Worm (Caenorhabditis elegans) whole organism, young adult: ENCODE data around the gene C50F4.9.
A peak's percentile ranks its signal among the peaks of the same experiment; 100 is the strongest.

Experiments
- B0336.3 ChIP-seq: fragments of 200-800 bp; sonication (Bioruptor generic); IDR thresholded peaks from 2 replicates; pipeline ENCODE4 v1.3.6; 2022; ENCODE audit warnings: missing genetic modification characterization, missing compliant biosample characterization
- C06A6.2 ChIP-seq: fragments of 200-800 bp; sonication (Bioruptor generic); conservative IDR thresholded peaks from 2 replicates; pipeline ENCODE4 v1.3.6; 2022; ENCODE audit warnings: missing genetic modification characterization, missing compliant biosample characterization
- F10E7.11 ChIP-seq: sonication (generic microtip); optimal IDR thresholded peaks from 2 replicates; lab custom pipeline; 2017; ENCODE audit warnings: mild to moderate bottlenecking, missing genetic modification characterization, moderate library complexity, missing compliant biosample characterization
- F22D6.2 ChIP-seq: sonication (generic microtip); optimal IDR thresholded peaks from 2 replicates; lab custom pipeline; 2016; ENCODE audit warnings: mild to moderate bottlenecking, missing genetic modification characterization, missing compliant biosample characterization
- F33H1.4 ChIP-seq: fragments of 200-800 bp; sonication (Bioruptor generic); IDR thresholded peaks from 2 replicates; pipeline ENCODE4 v1.3.6; 2022; ENCODE audit warnings: missing genetic modification reagents, missing genetic modification characterization, missing compliant biosample characterization
- F39B2.1 ChIP-seq: fragments of 200-800 bp; sonication (Bioruptor generic); IDR thresholded peaks from 2 replicates; pipeline ENCODE4 v1.3.6; 2022; ENCODE audit warnings: missing genetic modification reagents, missing genetic modification characterization, missing compliant biosample characterization
- F52B5.7 ChIP-seq: sonication (generic microtip); optimal IDR thresholded peaks from 2 replicates; lab custom pipeline; 2016; ENCODE audit warnings: mild to moderate bottlenecking, missing genetic modification characterization, missing compliant biosample characterization
- K12H6.12 ChIP-seq: fragments of 200-800 bp; sonication (Bioruptor generic); optimal IDR thresholded peaks from 2 replicates; lab custom pipeline; 2018; ENCODE audit warnings: mild to moderate bottlenecking, missing genetic modification characterization, missing compliant biosample characterization
- T07F8.4 ChIP-seq: sonication (generic microtip); optimal IDR thresholded peaks from 2 replicates; lab custom pipeline; 2016; ENCODE audit warnings: mild to moderate bottlenecking, missing genetic modification characterization, moderate library complexity, missing compliant biosample characterization
- Y53G8AR.9 ChIP-seq: fragments of 200-800 bp; sonication (Bioruptor generic); conservative IDR thresholded peaks from 2 replicates; pipeline ENCODE4 v1.3.6; 2022; ENCODE audit warnings: missing genetic modification reagents, missing genetic modification characterization, missing compliant biosample characterization
- Y79H2A.3 ChIP-seq: fragments of 200-800 bp; sonication (Bioruptor generic); conservative IDR thresholded peaks from 2 replicates; pipeline ENCODE4 v1.3.6; 2022; ENCODE audit warnings: missing genetic modification reagents, missing genetic modification characterization, missing compliant biosample characterization
- ZK185.1 ChIP-seq: sonication (generic microtip); optimal IDR thresholded peaks from 2 replicates; lab custom pipeline; 2016; ENCODE audit warnings: mild to moderate bottlenecking, missing genetic modification characterization, missing compliant biosample characterization; ENCODE audit not compliant: poor library complexity, severe bottlenecking
- ama-1 ChIP-seq, 3 experiments: fragments of 150-350 bp in 1 of 3; sonication (generic microtip) in 2 of 3; optimal IDR thresholded peaks; 2 replicates each; lab custom pipeline; 2014 to 2018; ENCODE audit warnings: missing biosample characterization in 2 of 3, missing genetic modification characterization in 2 of 3, missing genetic modification reagents in 2 of 3
- aptf-3 ChIP-seq: fragments of 200-800 bp; sonication (Bioruptor generic); IDR thresholded peaks from 2 replicates; pipeline ENCODE4 v1.3.6; 2022; ENCODE audit warnings: missing genetic modification characterization, missing compliant biosample characterization
- attf-5 ChIP-seq: fragments of 200-800 bp; sonication (Bioruptor generic); optimal IDR thresholded peaks from 2 replicates; lab custom pipeline; 2018; ENCODE audit warnings: mild to moderate bottlenecking, missing genetic modification characterization, missing compliant biosample characterization
- ceh-27 ChIP-seq: fragments of 200-800 bp; sonication (Bioruptor generic); optimal IDR thresholded peaks from 2 replicates; lab custom pipeline; 2018; ENCODE audit warnings: mild to moderate bottlenecking, missing genetic modification characterization, moderate library complexity, missing compliant biosample characterization
- ceh-40 ChIP-seq: fragments of 200-800 bp; sonication (Bioruptor generic); IDR thresholded peaks from 2 replicates; pipeline ENCODE4 v1.3.6; 2022; ENCODE audit warnings: missing genetic modification characterization, missing compliant biosample characterization
- ceh-91 ChIP-seq: fragments of 200-800 bp; sonication (Bioruptor generic); IDR thresholded peaks from 2 replicates; pipeline ENCODE4 v1.3.6; 2022; ENCODE audit warnings: missing genetic modification reagents, missing genetic modification characterization, missing compliant biosample characterization
- chd-7 ChIP-seq: sonication (generic microtip); optimal IDR thresholded peaks from 2 replicates; lab custom pipeline; 2016; ENCODE audit warnings: mild to moderate bottlenecking, missing genetic modification characterization, moderate library complexity, missing compliant biosample characterization
- dox-1 ChIP-seq: fragments of 200-800 bp; sonication (Bioruptor generic); IDR thresholded peaks from 2 replicates; pipeline ENCODE4 v1.3.6; 2022; ENCODE audit warnings: missing genetic modification reagents, missing genetic modification characterization, missing compliant biosample characterization
- efl-1 ChIP-seq: fragments of 150-350 bp; optimal IDR thresholded peaks from 2 replicates; lab custom pipeline; 2014; ENCODE audit warnings: missing biosample characterization, missing genetic modification reagents, missing genetic modification characterization
- egl-44 ChIP-seq: fragments of 200-800 bp; sonication (Bioruptor generic); IDR thresholded peaks from 2 replicates; pipeline ENCODE4 v1.3.6; 2022; ENCODE audit warnings: missing genetic modification reagents, missing genetic modification characterization, missing compliant biosample characterization
- egrh-3 ChIP-seq: fragments of 200-800 bp; sonication (Bioruptor generic); IDR thresholded peaks from 2 replicates; pipeline ENCODE4 v1.3.6; 2022; ENCODE audit warnings: missing genetic modification reagents, missing genetic modification characterization, missing compliant biosample characterization
- ekl-4 ChIP-seq: fragments of 200-800 bp; sonication (Bioruptor generic); IDR thresholded peaks from 2 replicates; pipeline ENCODE4 v1.3.6; 2022; ENCODE audit warnings: missing genetic modification reagents, missing genetic modification characterization, missing compliant biosample characterization
- gei-17 ChIP-seq: fragments of 200-800 bp; sonication (Bioruptor generic); optimal IDR thresholded peaks from 2 replicates; lab custom pipeline; 2018; ENCODE audit warnings: mild to moderate bottlenecking, missing genetic modification characterization, missing compliant biosample characterization
- hlh-26 ChIP-seq: fragments of 200-800 bp; sonication (Bioruptor generic); conservative IDR thresholded peaks from 2 replicates; pipeline ENCODE4 v1.3.6; 2022; ENCODE audit warnings: missing genetic modification reagents, missing genetic modification characterization, missing compliant biosample characterization
- hsf-1 ChIP-seq: fragments of 200-800 bp; sonication (Bioruptor generic); IDR thresholded peaks from 2 replicates; pipeline ENCODE4 v1.3.6; 2022; ENCODE audit warnings: missing genetic modification reagents, missing genetic modification characterization, missing compliant biosample characterization
- lag-1 ChIP-seq: fragments of 200-800 bp; sonication (Bioruptor generic); IDR thresholded peaks from 2 replicates; pipeline ENCODE4 v1.3.6; 2022; ENCODE audit warnings: missing genetic modification reagents, missing genetic modification characterization, missing compliant biosample characterization
- let-526 ChIP-seq: fragments of 200-800 bp; sonication (Bioruptor generic); IDR thresholded peaks from 2 replicates; pipeline ENCODE4 v1.3.6; 2022; ENCODE audit warnings: missing genetic modification reagents, missing genetic modification characterization, missing compliant biosample characterization
- lin-26 ChIP-seq: fragments of 200-800 bp; sonication (Bioruptor generic); IDR thresholded peaks from 2 replicates; pipeline ENCODE4 v1.3.6; 2022; ENCODE audit warnings: missing genetic modification reagents, missing genetic modification characterization, missing compliant biosample characterization
- lin-40 ChIP-seq: sonication (generic microtip); optimal IDR thresholded peaks from 2 replicates; lab custom pipeline; 2016; ENCODE audit warnings: missing genetic modification characterization, mild to moderate bottlenecking, missing compliant biosample characterization, missing genotype, missing genetic modification reagents
- mel-28 ChIP-seq: sonication (generic microtip); optimal IDR thresholded peaks from 2 replicates; lab custom pipeline; 2016; ENCODE audit warnings: borderline replicate concordance, mild to moderate bottlenecking, missing genetic modification characterization, missing compliant biosample characterization
- mes-4 ChIP-seq: sonication (generic microtip); optimal IDR thresholded peaks from 2 replicates; lab custom pipeline; 2016; ENCODE audit warnings: missing genotype, missing genetic modification characterization, missing compliant biosample characterization
- nfya-1 ChIP-seq: sonication (generic microtip); optimal IDR thresholded peaks from 2 replicates; lab custom pipeline; 2017; ENCODE audit warnings: antibody characterized with exemption, missing compliant biosample characterization, missing genetic modification characterization, borderline replicate concordance; ENCODE audit not compliant: insufficient read depth
- nhr-80 ChIP-seq: sonication (generic microtip); optimal IDR thresholded peaks from 2 replicates; lab custom pipeline; 2016; ENCODE audit warnings: missing genetic modification characterization, missing compliant biosample characterization
- repo-1 ChIP-seq: sonication (generic microtip); optimal IDR thresholded peaks from 2 replicates; lab custom pipeline; 2017; ENCODE audit warnings: mild to moderate bottlenecking, missing genetic modification characterization, missing compliant biosample characterization
- snpc-1.1 ChIP-seq: sonication (generic microtip); optimal IDR thresholded peaks from 2 replicates; lab custom pipeline; 2017; ENCODE audit warnings: missing genetic modification characterization, mild to moderate bottlenecking, missing compliant biosample characterization, antibody characterized with exemption, moderate library complexity, missing genotype, missing genetic modification reagents; ENCODE audit not compliant: insufficient read depth
- snpc-4 ChIP-seq, 5 experiments: fragments of 150-350 bp in 1 of 5; sonication (generic microtip) in 4 of 5; optimal IDR thresholded peaks; 2 replicates each; lab custom pipeline; 2014 to 2018; ENCODE audit warnings: missing genetic modification characterization in 5 of 5, missing biosample characterization in 3 of 5, antibody characterized with exemption in 2 of 5, mild to moderate bottlenecking in 2 of 5, missing compliant biosample characterization in 2 of 5, missing genotype in 2 of 5, moderate library complexity in 2 of 5, missing genetic modification reagents in 1 of 5
- tbp1 ChIP-seq: fragments of 200-800 bp; sonication (Bioruptor generic); optimal IDR thresholded peaks from 2 replicates; lab custom pipeline; 2018; ENCODE audit warnings: mild to moderate bottlenecking, missing genetic modification characterization, missing compliant biosample characterization
- tbx-9 ChIP-seq: sonication (generic microtip); optimal IDR thresholded peaks from 2 replicates; lab custom pipeline; 2016; ENCODE audit warnings: borderline replicate concordance, missing genetic modification characterization, inconsistent platforms, missing compliant biosample characterization
- tlf-1 ChIP-seq: fragments of 200-800 bp; sonication (Bioruptor generic); optimal IDR thresholded peaks from 2 replicates; lab custom pipeline; 2018; ENCODE audit warnings: mild to moderate bottlenecking, missing genetic modification characterization, missing compliant biosample characterization
- xnd-1 ChIP-seq: sonication (generic microtip); optimal IDR thresholded peaks from 2 replicates; lab custom pipeline; 2016; ENCODE audit warnings: missing genotype, missing genetic modification reagents, missing genetic modification characterization, missing compliant biosample characterization
- zim-3 ChIP-seq: sonication (generic microtip); optimal IDR thresholded peaks from 2 replicates; lab custom pipeline; 2017; ENCODE audit warnings: mild to moderate bottlenecking, missing genetic modification characterization, moderate library complexity, missing compliant biosample characterization

The C50F4.9 gene

ce11 chrV:9546860-9547269 lies 22.9 kb upstream of the C50F4.9 start, which contains the start of gene his-37 (continued):
- TF ChIP-seq repo-1 (tag; lab: Kevin White, UChicago) (peak; percentile 94), snpc-1.1 (tag; lab: Kevin White, UChicago) (no peak), mel-28 (tag; lab: Kevin White, UChicago) (no peak), B0336.3 (GFP tag; lab: Robert Waterston, UW) (peak; percentile 96), mes-4 (tag; lab: Kevin White, UChicago) (no peak), efl-1 (GFP tag; lab: Kevin White, UChicago) (peak; percentile 38), gei-17 (GFP tag; lab: Kevin White, UChicago) (peak; percentile 85), F22D6.2 (peak; percentile 92), attf-5 (GFP tag; lab: Kevin White, UChicago) (peak; percentile 98), tlf-1 (GFP tag; lab: Kevin White, UChicago) (peak; percentile 97)

ce11 chrV:9546042-9546581 lies 22.1 kb upstream of the C50F4.9 start, which contains the start of gene C50F4.6:
Gene C50F4.6, plus strand, starts transcription at chrV:9546092.
- TF ChIP-seq repo-1 (tag; lab: Kevin White, UChicago) (peak; percentile 20), tbx-9 (tag; lab: Kevin White, UChicago) (no peak), ekl-4 (GFP tag; lab: Robert Waterston, UW) (no peak), ceh-91 (GFP tag; lab: Robert Waterston, UW) (no peak), F52B5.7 (tag; lab: Kevin White, UChicago) (no peak), F10E7.11 (tag; lab: Kevin White, UChicago) (no peak), lin-26 (0 out of 2 replicates have a peak, but pooled peaks have one; percentile 21)

ce11 chrV:9545238-9545709 lies 21.3 kb upstream of the C50F4.9 start, which contains the start of the genes his-35 and his-41:
Gene his-35, minus strand, starts transcription at chrV:9545288.
Gene his-41, plus strand, starts transcription at chrV:9545536.
- TF ChIP-seq snpc-4 (GFP tag; optimal IDR thresholded peaks at IDR 0.05; lab: Kevin White, UChicago) (no peak), snpc-4 (tag; optimal IDR thresholded peaks at IDR 0.05; lab: Kevin White, UChicago) (no peak), dox-1 (GFP tag; lab: Robert Waterston, UW) (peak; percentile 61), K12H6.12 (peak; percentile 66), nfya-1 (tag; lab: Kevin White, UChicago) (no peak), F39B2.1 (GFP tag; lab: Robert Waterston, UW) (peak; percentile 12; the same call in 1 of the 2 replicates), T07F8.4 (tag; lab: Kevin White, UChicago) (no peak), chd-7 (tag; lab: Kevin White, UChicago) (peak; percentile 6), tbp1 (GFP tag; lab: Kevin White, UChicago) (peak; percentile 27), C06A6.2 (0 out of 2 replicates have a peak, but pooled peaks have one; percentile 30), F10E7.11 (tag; lab: Kevin White, UChicago) (no peak), Y79H2A.3 (no peak), hlh-26 (no peak), egrh-3 (GFP tag; lab: Robert Waterston, UW) (no peak), Y53G8AR.9 (no peak), lag-1 (no peak), nhr-80 (tag; lab: Kevin White, UChicago) (peak; percentile 32), let-526 (GFP tag; lab: Robert Waterston, UW) (0 out of 2 replicates have a peak, but pooled peaks have one; percentile 34), aptf-3 (GFP tag; lab: Robert Waterston, UW) (no peak), xnd-1 (tag; lab: Kevin White, UChicago) (no peak), ama-1 (optimal IDR thresholded peaks at IDR 0.05; lab: Kevin White, UChicago) (peak; percentile 85), ama-1 (GFP tag; optimal IDR thresholded peaks at IDR 0.05; lab: Kevin White, UChicago) (no peak), ZK185.1 (tag; lab: Kevin White, UChicago) (peak; percentile 22), zim-3 (no peak), F33H1.4 (no peak), ceh-27 (GFP tag; lab: Kevin White, UChicago) (peak; percentile 67), snpc-1.1 (tag; lab: Kevin White, UChicago) (no peak), ceh-40 (GFP tag; lab: Robert Waterston, UW) (no peak), hsf-1 (GFP tag; lab: Robert Waterston, UW) (no peak), lin-40 (tag; lab: Kevin White, UChicago) (peak; percentile 63), egl-44 (GFP tag; lab: Robert Waterston, UW) (peak; percentile 24; the same call in 1 of the 2 replicates)
